Fruit fly (Drosophila melanogaster) S2 (cell line): ENCODE results near the gene CG31278.

Experiments
- CG8478 ChIP-seq: fragments of >200 bp; optimal IDR thresholded peaks from 2 replicates; lab custom pipeline; 2018
- CTCF ChIP-seq, 2 experiments: fragments of >200 bp; optimal IDR thresholded peaks; 2 replicates each; lab custom pipeline; 2018

The CG31278 gene

DNA sequence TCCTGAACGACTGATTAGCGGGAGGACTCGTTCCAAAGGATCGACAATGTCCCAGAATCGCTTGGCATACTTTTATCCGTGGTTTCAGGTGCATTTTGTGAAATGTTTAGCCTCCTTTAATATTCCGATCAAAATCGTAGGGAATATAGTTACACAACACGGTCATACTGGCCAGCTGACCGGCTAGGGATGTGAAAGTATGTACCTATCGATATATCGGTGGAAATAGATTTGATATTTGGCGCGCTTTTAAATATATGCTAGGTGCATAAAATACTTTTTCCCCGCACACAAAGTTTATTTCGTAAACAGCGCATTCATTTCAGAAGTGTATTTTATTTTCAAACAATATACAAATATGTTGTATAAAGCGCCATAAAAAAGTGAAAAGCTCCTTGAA is at the start of gene CG31278:
Gene CG31278, minus strand, starts transcription at position 172 of the 400 bp plus-strand sequence.
- TF ChIP-seq CG8478 (lab: Kevin White, UChicago) (no peak), CTCF (optimal IDR thresholded peaks at IDR 0.05; lab: Kevin White, UChicago) (no peak)

- TF ChIP-seq CTCF (optimal IDR thresholded peaks at IDR 0.05; lab: Kevin White, UChicago) (no peak), CG8478 (lab: Kevin White, UChicago) (no peak)
Measured at dm6 chr3R:10755534-10755933, 47.4 kb upstream of the CG31278 start, which contains the start of gene CG14691. CG14691 (minus strand) TSS chr3R:10755634.

dm6 chr3R:10751061-10751460 is 42.9 kb upstream of the CG31278 start, which contains the start of gene TkR86C:
TkR86C (minus strand) TSS chr3R:10751228.
- TF ChIP-seq CTCF (optimal IDR thresholded peaks at IDR 0.05; lab: Kevin White, UChicago), result no peak
- no peak for TF ChIP-seq CG8478 (lab: Kevin White, UChicago)

DNA sequence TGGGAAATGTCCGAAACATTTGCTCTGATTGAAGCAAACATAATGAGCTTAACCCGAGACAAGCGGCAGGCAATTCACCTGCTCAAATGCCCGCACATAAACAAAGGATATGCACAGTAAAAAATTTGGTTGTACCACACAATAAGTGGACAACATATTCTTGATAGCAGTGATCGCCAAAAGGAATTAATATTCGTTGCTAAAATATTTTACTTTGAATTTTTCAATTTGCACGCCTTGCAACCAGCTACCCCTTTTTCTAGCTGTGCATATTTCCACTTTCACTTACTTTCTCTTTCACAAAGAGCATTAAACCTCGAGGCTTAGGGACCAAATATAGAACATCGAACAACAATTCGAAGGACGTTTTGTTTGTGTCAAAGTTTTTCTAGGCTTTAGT is 39.5 kb upstream of the CG31278 start:
- TF ChIP-seq CG8478 (lab: Kevin White, UChicago) (no peak), CTCF (optimal IDR thresholded peaks at IDR 0.05; lab: Kevin White, UChicago) (no peak)

DNA sequence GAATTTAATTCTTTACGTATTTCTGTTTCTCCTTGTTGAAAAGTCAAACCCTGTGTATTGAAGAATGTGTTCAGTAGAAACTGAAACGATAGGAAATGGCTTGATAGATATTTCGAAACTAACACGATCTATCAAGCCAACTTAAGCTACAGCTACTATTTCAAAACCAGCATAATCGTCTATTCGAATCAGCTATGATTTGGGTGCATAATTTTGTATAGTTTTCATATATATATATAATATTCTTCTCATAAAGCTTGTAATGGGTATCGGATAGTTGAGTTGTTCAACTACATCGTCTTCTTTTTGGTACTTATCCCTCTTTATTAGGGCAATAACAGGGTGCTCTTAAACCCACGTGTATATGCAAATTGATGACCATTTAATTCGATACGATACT is 27.7 kb upstream of the CG31278 start, which contains the start of gene tomboy20:
Gene tomboy20, minus strand, starts transcription at position 101 of the 400 bp plus-strand sequence.
- TF ChIP-seq CTCF (optimal IDR thresholded peaks at IDR 0.05; lab: Kevin White, UChicago), result no peak
- no peak for TF ChIP-seq CG8478 (lab: Kevin White, UChicago)

DNA sequence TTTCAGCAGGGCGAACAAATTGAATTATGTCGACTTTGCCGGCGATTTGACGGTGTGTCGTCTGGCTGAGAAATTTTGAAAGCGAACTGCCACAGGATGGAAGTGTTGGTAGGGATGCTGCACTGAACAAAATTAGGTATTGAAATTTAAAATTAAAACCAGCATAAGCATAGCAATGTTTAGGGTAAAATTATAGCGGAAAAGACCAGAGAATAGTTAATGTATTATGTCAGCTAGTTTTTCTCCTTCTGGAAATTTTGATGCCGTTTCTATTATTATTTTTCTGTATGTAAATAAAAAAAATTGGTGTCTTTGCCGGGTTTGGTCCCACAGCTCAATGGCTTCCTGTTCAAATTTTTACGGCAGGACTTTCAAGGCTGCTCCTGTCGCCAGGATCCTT is 18.6 kb upstream of the CG31278 start:
- TF ChIP-seq CG8478 (lab: Kevin White, UChicago) (no peak), CTCF (optimal IDR thresholded peaks at IDR 0.05; lab: Kevin White, UChicago) (no peak)

DNA sequence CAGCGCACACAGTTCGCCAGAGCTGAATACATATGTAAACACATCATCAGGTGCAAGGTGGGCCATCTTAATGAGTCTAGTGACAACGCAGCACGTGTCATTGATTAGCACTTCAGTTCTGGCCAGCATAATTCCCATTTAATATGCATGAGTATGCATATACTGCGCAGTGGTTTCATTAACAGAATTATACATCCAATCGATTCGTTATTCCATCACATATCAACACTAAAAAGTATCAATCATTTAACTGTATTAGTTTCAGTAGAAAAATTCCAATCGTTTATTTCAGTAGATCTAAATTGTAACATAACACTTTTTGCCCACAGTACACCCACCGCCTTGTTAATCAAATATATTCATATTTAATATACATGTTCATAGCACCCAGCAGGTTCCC is 6.4 kb upstream of the CG31278 start, which contains the start of gene CG4073:
Gene CG4073, plus strand, starts transcription at position 301 of the 400 bp plus-strand sequence.
- TF ChIP-seq CG8478 (lab: Kevin White, UChicago) (no peak), CTCF (optimal IDR thresholded peaks at IDR 0.05; lab: Kevin White, UChicago) (no peak)

DNA sequence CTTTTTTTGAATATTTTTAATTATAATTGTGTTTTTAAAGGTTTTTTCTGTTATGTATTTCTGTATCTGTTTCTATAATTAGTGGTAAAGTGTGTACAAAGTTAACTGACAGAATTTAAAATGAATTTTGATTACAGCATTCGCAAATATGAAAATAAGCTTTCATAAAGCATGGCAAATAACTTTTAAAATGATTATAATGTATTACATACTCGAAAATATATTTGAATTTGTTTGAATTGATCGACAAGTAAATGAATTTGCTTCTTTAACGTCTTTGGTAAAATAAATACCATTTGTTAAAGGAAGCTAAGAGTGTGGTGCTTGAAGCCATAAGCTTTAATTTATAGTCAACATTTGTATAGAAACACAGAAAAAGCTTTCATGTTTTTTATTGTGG is 3.0 kb upstream of the CG31278 start, which contains the start of gene CG14689:
Gene CG14689, minus strand, starts transcription at position 101 of the 400 bp plus-strand sequence.
- TF ChIP-seq CTCF (optimal IDR thresholded peaks at IDR 0.05; lab: Kevin White, UChicago) (no peak), CG8478 (lab: Kevin White, UChicago) (no peak)

- TF ChIP-seq CTCF (optimal IDR thresholded peaks at IDR 0.05; lab: Kevin White, UChicago), result no peak
- no peak for TF ChIP-seq CG8478 (lab: Kevin White, UChicago)
Measured at dm6 chr3R:10709264-10709663, 1.1 kb upstream of the CG31278 start, which contains the start of gene CG31373. CG31373 (minus strand) TSS chr3R:10709364.

DNA sequence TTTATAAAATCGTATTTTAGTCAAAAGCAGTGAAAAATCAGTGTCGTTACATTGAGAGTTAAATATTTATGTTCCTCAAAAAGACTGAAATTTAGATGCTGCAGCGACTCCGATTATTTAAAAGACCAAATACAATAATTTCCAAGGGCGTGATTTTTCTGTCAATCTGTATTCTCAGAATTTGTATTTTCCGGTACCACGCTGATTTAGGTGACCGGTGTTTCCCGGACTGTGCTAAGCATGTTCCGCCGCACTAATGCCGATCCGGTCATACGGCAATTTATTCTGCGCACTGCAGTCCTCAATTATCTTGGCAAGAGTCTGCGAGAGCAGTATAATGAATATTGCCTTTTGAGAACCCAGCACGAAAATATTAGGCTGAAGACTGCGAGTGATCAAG is 1.4 kb downstream of the CG31278 start, which contains the start of the genes CG31467 and CG14684:
Gene CG31467, minus strand, starts transcription at position 101 of the 400 bp plus-strand sequence.
Gene CG14684, plus strand, starts transcription at position 212 of the 400 bp plus-strand sequence.
- TF ChIP-seq CTCF (optimal IDR thresholded peaks at IDR 0.05; lab: Kevin White, UChicago) (no peak), CG8478 (lab: Kevin White, UChicago) (no peak)

DNA sequence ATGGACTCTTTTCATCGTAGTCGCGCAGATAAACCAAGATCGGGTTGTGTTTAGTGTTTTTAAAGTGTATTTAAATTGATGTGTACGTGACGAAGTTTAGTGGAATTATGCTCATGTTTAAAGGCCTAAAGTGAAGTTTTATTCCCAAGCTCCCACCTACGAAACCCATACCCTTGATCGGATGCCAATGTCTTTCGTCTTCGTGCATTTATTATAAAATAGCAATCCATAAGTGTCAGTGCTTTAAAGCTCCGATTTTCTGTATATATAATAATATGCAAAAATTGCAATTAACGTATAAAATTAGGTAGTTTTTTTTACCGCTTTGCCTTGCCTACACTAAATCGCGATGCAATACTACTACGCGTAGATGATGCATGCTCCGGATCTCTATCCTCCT is 3.2 kb downstream of the CG31278 start, which contains the start of gene CG31391:
Gene CG31391, minus strand, starts transcription at position 101 of the 400 bp plus-strand sequence.
- TF ChIP-seq CG8478 (lab: Kevin White, UChicago), result no peak
- no peak for TF ChIP-seq CTCF (optimal IDR thresholded peaks at IDR 0.05; lab: Kevin White, UChicago)

- TF ChIP-seq CG8478 (lab: Kevin White, UChicago), result no peak
- TF ChIP-seq CTCF (optimal IDR thresholded peaks at IDR 0.05; lab: Kevin White, UChicago), result no peak
Measured at dm6 chr3R:10700638-10701037, 7.5 kb downstream of the CG31278 start.

- TF ChIP-seq CG8478 (lab: Kevin White, UChicago), result no peak
- no peak for TF ChIP-seq CTCF (optimal IDR thresholded peaks at IDR 0.05; lab: Kevin White, UChicago)
Measured at dm6 chr3R:10699020-10699951, 8.9 kb downstream of the CG31278 start.

DNA sequence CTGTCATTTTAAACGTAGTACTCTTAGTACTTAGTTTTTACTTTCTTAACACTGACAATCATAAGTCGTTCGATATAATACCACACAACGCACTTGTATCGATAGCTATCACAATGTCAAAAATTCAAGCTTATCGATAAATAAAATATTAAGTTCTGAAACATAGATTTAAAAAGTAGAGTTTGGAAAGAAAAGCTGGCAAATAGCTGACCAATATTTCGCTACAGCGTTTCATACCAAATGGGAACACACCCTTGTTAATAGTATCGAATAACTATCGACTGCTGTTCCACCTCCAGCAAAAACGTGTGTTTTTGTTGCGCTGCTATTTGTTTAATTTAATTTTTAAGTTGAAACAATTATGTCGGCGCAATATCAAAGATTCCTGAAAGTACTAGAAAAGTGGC is 11.8 kb downstream of the CG31278 start, which contains the start of the genes pug, CG14683 and CG46459:
Gene pug, plus strand, starts transcription at position 164 of the 407 bp plus-strand sequence.
Gene CG14683, plus strand, starts transcription at position 277 of the 407 bp plus-strand sequence.
Gene CG46459, plus strand, starts transcription at position 277 of the 407 bp plus-strand sequence.
- TF ChIP-seq CTCF (optimal IDR thresholded peaks at IDR 0.05; lab: Kevin White, UChicago) (no peak), CG8478 (lab: Kevin White, UChicago) (no peak)
